Worm (Caenorhabditis elegans): ENCODE data around the gene dpy-21.
A peak's percentile ranks its signal among the peaks of the same experiment; 100 is the strongest.

dpy-21 gene

DNA sequence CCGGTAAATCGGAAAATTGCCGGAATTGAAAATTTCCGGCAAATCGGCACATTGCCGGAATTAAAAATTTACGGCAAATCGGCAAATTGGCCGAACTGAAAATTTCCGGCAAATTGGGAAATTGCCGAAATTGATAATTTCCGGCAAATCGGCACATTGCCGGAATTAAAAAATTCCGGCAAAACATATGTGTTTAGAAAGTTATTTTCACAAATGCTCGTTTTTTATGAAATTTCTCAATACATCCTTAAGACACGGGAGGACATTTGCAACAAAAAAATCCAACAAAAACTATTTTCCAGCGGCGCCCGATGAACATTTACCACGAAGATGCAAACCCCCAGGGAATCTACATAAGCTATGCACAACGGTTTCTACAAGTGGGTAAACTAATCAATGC is 30.3 kb downstream of the dpy-21 start, which contains the start of gene C06H5.8:
C06H5.8 (plus strand) TSS at position 301 of the 400 bp plus-strand sequence.
- no peak for TF ChIP-seq dmd-4 (tag; optimal IDR thresholded peaks at IDR 0.05)
- TF ChIP-seq aly-2 (tag; optimal IDR thresholded peaks at IDR 0.05), result no peak
- no peak for TF ChIP-seq nhr-25 (tag; optimal IDR thresholded peaks at IDR 0.05)
- no peak for TF ChIP-seq nhr-237 (tag; optimal IDR thresholded peaks at IDR 0.05)
- no peak for TF ChIP-seq nhr-21 (tag; optimal IDR thresholded peaks at IDR 0.05)
- TF ChIP-seq nhr-129 (tag; optimal IDR thresholded peaks at IDR 0.05), result no peak
- TF ChIP-seq ztf-4 (tag; optimal IDR thresholded peaks at IDR 0.05), result no peak
- no peak for TF ChIP-seq mdl-1 (tag; optimal IDR thresholded peaks at IDR 0.05)
- TF ChIP-seq ceh-82 (tag; optimal IDR thresholded peaks at IDR 0.05), result no peak
- no peak for TF ChIP-seq elt-1 (tag; optimal IDR thresholded peaks at IDR 0.05)
- TF ChIP-seq nhr-6 (tag; optimal IDR thresholded peaks at IDR 0.05), result no peak
- TF ChIP-seq lin-11 (tag; optimal IDR thresholded peaks at IDR 0.05), result no peak
- TF ChIP-seq ceh-16 (tag; optimal IDR thresholded peaks at IDR 0.05), result no peak
- no peak for TF ChIP-seq zag-1 (tag; optimal IDR thresholded peaks at IDR 0.05)
- no peak for TF ChIP-seq ama-1 (optimal IDR thresholded peaks at IDR 0.05)
- no peak for TF ChIP-seq peb-1 (tag; optimal IDR thresholded peaks at IDR 0.05)
- no peak for TF ChIP-seq R02D3.7 (tag; optimal IDR thresholded peaks at IDR 0.05)

- TF ChIP-seq R02D3.7 (tag; optimal IDR thresholded peaks at IDR 0.05) (no peak), mbf-1 (tag; optimal IDR thresholded peaks at IDR 0.05) (no peak), nhr-10 (tag; optimal IDR thresholded peaks at IDR 0.05) (no peak), nhr-129 (tag; optimal IDR thresholded peaks at IDR 0.05) (no peak), mab-5 (tag; optimal IDR thresholded peaks at IDR 0.05) (no peak), fos-1 (tag; optimal IDR thresholded peaks at IDR 0.05) (no peak), unc-39 (tag; optimal IDR thresholded peaks at IDR 0.05) (no peak), ztf-11 (tag; optimal IDR thresholded peaks at IDR 0.05) (no peak), snpc-4 (tag; optimal IDR thresholded peaks at IDR 0.05) (no peak), C34F6.9 (tag; optimal IDR thresholded peaks at IDR 0.05) (no peak), nhr-237 (tag; optimal IDR thresholded peaks at IDR 0.05) (no peak), elt-1 (tag; optimal IDR thresholded peaks at IDR 0.05) (no peak), nhr-12 (tag; optimal IDR thresholded peaks at IDR 0.05) (no peak), lsy-2 (tag; optimal IDR thresholded peaks at IDR 0.05) (no peak), unc-62 (GFP tag; optimal IDR thresholded peaks at IDR 0.05) (no peak), sem-4 (tag; optimal IDR thresholded peaks at IDR 0.05) (no peak)
Measured at ce11 chrV:17910019-17910418, 39.0 kb downstream of the dpy-21 start, which contains the start of gene dcar-1. Gene dcar-1 (plus strand): TSS chrV:17910319.

- no peak for TF ChIP-seq alr-1 (tag; optimal IDR thresholded peaks at IDR 0.05)
- no peak for TF ChIP-seq dmd-4 (tag; optimal IDR thresholded peaks at IDR 0.05)
- TF ChIP-seq unc-62 (GFP tag; optimal IDR thresholded peaks at IDR 0.05), result no peak
- no peak for TF ChIP-seq skn-1 (tag; optimal IDR thresholded peaks at IDR 0.05)
- TF ChIP-seq elt-1 (tag; optimal IDR thresholded peaks at IDR 0.05), result no peak
- no peak for TF ChIP-seq fos-1 (tag; optimal IDR thresholded peaks at IDR 0.05)
- peak; percentile 78 for TF ChIP-seq nhr-25 (tag; optimal IDR thresholded peaks at IDR 0.05)
- TF ChIP-seq aly-2 (tag; optimal IDR thresholded peaks at IDR 0.05), result no peak
- TF ChIP-seq ceh-16 (tag; optimal IDR thresholded peaks at IDR 0.05), result no peak
- TF ChIP-seq nhr-21 (tag; optimal IDR thresholded peaks at IDR 0.05), result peak; percentile 40
- peak; percentile 26 for TF ChIP-seq sma-9 (GFP tag; optimal IDR thresholded peaks at IDR 0.05)
- no peak for TF ChIP-seq sma-9 (tag; optimal IDR thresholded peaks at IDR 0.05)
- no peak for TF ChIP-seq unc-39 (tag; optimal IDR thresholded peaks at IDR 0.05)
- peak; percentile 92 for TF ChIP-seq blmp-1 (tag; optimal IDR thresholded peaks at IDR 0.05; ENCODE audit: insufficient read depth)
- TF ChIP-seq R02D3.7 (tag; optimal IDR thresholded peaks at IDR 0.05), result no peak
- TF ChIP-seq nhr-23 (tag; optimal IDR thresholded peaks at IDR 0.05), result no peak
- TF ChIP-seq ztf-1 (GFP tag; conservative IDR thresholded peaks at IDR 0.05), result no peak
- no peak for TF ChIP-seq nhr-77 (tag; optimal IDR thresholded peaks at IDR 0.05)
- TF ChIP-seq mab-5 (tag; optimal IDR thresholded peaks at IDR 0.05), result no peak
- TF ChIP-seq zag-1 (tag; optimal IDR thresholded peaks at IDR 0.05), result no peak
- TF ChIP-seq crh-2 (tag; optimal IDR thresholded peaks at IDR 0.05), result peak; percentile 7
- TF ChIP-seq ZK546.5 (tag; optimal IDR thresholded peaks at IDR 0.05), result no peak
- peak; percentile 4 for TF ChIP-seq nhr-129 (tag; optimal IDR thresholded peaks at IDR 0.05)
- TF ChIP-seq ama-1 (optimal IDR thresholded peaks at IDR 0.05), result no peak
- no peak for TF ChIP-seq nhr-10 (tag; optimal IDR thresholded peaks at IDR 0.05)
- no peak for TF ChIP-seq ceh-82 (tag; optimal IDR thresholded peaks at IDR 0.05)
- no peak for TF ChIP-seq snpc-4 (tag; optimal IDR thresholded peaks at IDR 0.05)
- TF ChIP-seq nhr-6 (tag; optimal IDR thresholded peaks at IDR 0.05), result no peak
- TF ChIP-seq Y55F3AM.14 (GFP tag; optimal IDR thresholded peaks at IDR 0.05), result no peak
- no peak for TF ChIP-seq lin-39 (tag; optimal IDR thresholded peaks at IDR 0.05)
- no peak for TF ChIP-seq nhr-12 (tag; optimal IDR thresholded peaks at IDR 0.05)
- TF ChIP-seq ztf-4 (tag; optimal IDR thresholded peaks at IDR 0.05), result no peak
- TF ChIP-seq mdl-1 (tag; optimal IDR thresholded peaks at IDR 0.05), result no peak
- TF ChIP-seq nhr-237 (tag; optimal IDR thresholded peaks at IDR 0.05), result no peak
- no peak for TF ChIP-seq unc-55 (GFP tag; optimal IDR thresholded peaks at IDR 0.05)
- no peak for TF ChIP-seq sem-4 (tag; optimal IDR thresholded peaks at IDR 0.05)
- TF ChIP-seq mbf-1 (tag; optimal IDR thresholded peaks at IDR 0.05), result no peak
- TF ChIP-seq F13H6.1 (tag; optimal IDR thresholded peaks at IDR 0.05), result no peak
- TF ChIP-seq nhr-11 (tag; optimal IDR thresholded peaks at IDR 0.05), result no peak
- TF ChIP-seq egl-27 (tag; optimal IDR thresholded peaks at IDR 0.05), result no peak
- TF ChIP-seq lin-13 (GFP tag; optimal IDR thresholded peaks at IDR 0.05), result no peak
- TF ChIP-seq lin-11 (tag; optimal IDR thresholded peaks at IDR 0.05), result no peak
Measured at ce11 chrV:17905765-17906164, 43.2 kb downstream of the dpy-21 start.
